Worm (Caenorhabditis elegans): ENCODE data around the gene ubc-24.
"Not testable (repeated sequence)": the region's sequence is repeated elsewhere in the genome, so short reads cannot be mapped to it uniquely, and the experiment has no call there.

Gene ubc-24

DNA sequence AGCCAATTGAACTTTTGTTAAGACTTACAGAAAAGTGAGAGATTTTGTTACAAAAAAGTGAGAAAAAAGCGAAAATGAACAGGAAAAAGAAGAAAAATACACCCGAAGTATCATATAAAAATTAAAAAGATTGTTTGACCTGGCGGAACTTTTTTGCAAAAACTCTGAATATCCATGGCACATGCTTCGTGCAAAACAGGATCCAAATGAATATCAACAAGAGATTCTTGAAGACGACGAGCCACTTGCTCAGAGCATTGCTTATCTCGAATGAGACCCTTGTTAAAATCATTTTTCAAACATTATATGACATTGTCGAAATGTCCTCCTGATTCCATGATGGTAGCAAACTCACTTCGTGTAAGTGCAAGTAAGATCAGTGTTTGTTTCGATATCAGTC is 14.4 kb downstream of the ubc-24 start, which contains the start of gene F14E5.8:
TSS of gene F14E5.8 (plus strand) at position 301 of the 400 bp plus-strand sequence.
- not testable (repeated sequence) for TF ChIP-seq zip-11, snpc-1.2, Y105C5A.15 (GFP tag; IDR thresholded peaks at IDR 0.05)

DNA sequence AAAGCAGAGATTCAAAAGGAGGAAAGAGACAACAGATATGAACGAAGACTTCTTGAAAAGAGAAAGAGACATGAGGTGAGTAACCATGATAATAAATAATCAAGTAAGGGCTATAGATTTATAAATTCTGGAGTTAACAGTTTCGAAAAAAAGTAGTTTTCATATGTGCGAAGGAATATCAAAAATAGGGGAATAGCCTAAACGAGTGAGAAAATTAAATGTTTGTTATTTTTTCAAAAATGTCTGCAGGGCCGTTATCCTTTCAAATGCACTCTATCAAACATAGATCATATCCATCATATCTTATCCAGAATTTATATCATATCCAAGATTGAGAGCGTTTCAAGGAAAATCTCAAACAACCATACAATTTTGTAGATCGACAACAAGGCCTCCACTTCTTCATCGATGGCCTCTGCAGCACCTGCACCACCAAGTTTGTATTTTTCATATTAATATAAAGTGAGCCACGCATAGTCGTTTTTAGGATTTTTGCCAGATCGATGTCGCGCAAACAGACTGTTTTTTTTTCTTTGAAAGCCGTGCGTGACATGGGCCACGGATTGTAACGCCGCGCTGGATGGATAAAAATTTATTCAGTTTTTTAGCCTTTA is 15.5 kb downstream of the ubc-24 start:
- TF ChIP-seq ztf-7 (tag; optimal IDR thresholded peaks at IDR 0.05), result peak; percentile 82
- TF ChIP-seq mep-1 (tag; optimal IDR thresholded peaks at IDR 0.05), result peak; percentile 39
- TF ChIP-seq nhr-77 (tag; optimal IDR thresholded peaks at IDR 0.05), result no peak
- no peak for TF ChIP-seq pqm-1 (tag; optimal IDR thresholded peaks at IDR 0.05)

DNA sequence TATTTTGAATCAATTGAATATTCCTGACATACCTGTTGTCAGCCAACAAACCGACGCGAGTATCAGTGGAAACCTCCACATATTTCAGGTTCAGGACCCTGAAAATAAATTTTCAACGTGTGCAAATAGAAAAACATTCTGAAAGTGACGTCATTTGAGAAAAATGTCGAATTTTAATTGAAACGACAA is 23.2 kb downstream of the ubc-24 start, which contains the start of gene F14E5.2:
TSS of gene F14E5.2 (minus strand) at position 101 of the 189 bp plus-strand sequence.
- TF ChIP-seq php-3 (GFP tag; IDR thresholded peaks at IDR 0.05), result no peak
- TF ChIP-seq zip-2 (tag; optimal IDR thresholded peaks at IDR 0.05), result no peak
- TF ChIP-seq pqm-1 (tag; optimal IDR thresholded peaks at IDR 0.05), result no peak

DNA sequence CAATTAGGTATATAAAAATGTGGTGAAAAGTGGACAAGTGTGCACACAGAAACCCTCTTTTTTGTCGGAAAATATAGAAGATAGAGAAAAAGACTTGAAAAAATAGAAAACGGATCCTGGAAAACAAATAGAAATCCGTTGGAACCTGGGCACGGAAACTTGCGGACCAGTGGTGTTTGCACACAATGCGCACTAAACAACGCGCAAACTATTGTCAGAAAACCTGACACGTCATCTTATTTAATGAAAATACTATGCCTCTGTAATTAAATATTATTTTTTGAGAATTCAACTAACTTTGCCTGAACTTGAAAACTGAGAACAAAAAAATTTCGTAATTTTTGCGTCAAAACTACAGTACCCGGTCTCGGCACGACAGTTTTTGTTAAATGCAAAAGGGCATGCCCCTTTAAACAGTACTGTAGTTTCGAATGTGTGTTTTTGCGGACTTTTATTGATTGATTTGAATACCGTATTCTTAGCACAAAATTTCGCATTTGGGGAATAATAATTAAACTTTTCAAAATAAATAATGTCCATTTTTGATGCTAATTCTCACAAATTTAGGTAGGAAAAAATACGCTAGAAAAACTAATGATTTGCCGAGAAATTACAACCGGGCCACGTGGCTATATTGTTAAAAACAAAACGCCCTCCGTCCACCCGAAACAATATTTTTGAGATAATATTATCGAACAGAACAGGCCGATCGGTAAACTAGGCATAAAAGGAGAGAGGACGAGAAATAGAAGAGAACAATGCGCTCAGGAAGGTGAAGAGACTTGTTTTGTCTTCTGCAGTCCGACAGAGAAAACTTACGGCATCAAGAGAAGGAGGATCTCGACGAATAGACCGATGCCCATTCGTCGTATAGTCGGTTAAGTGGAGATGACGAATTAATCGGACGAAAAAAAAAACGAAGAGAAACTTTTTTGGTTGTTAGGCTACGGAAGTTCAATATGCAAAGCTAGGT is 23.8 kb downstream of the ubc-24 start:
- no peak for TF ChIP-seq F37D6.2 (tag; optimal IDR thresholded peaks at IDR 0.05)
- peak; percentile 19 for TF ChIP-seq nhr-28 (tag; optimal IDR thresholded peaks at IDR 0.05)
- TF ChIP-seq daf-16 (GFP tag; optimal IDR thresholded peaks at IDR 0.05), result no peak
- peak; percentile 8 for TF ChIP-seq daf-16 (tag; optimal IDR thresholded peaks at IDR 0.05)
- peak in 1 of 2 experiments; percentile 43 for TF ChIP-seq lsy-2 (tag; optimal IDR thresholded peaks at IDR 0.05)
- TF ChIP-seq F49E8.2 (tag; optimal IDR thresholded peaks at IDR 0.05; ENCODE audit: borderline replicate concordance), result peak; percentile 52
- TF ChIP-seq lin-38 (GFP tag; IDR thresholded peaks at IDR 0.05), result no peak
- TF ChIP-seq dpl-1 (GFP tag; optimal IDR thresholded peaks at IDR 0.05), result peak; percentile 24
- peak; percentile 7 for TF ChIP-seq mxl-3 (GFP tag; optimal IDR thresholded peaks at IDR 0.05)
- TF ChIP-seq aha-1 (tag), result peak; percentile 76
- peak; percentile 36; the same call in 1 of the 2 replicates for TF ChIP-seq hmg-1.1 (GFP tag; IDR thresholded peaks at IDR 0.05)
- no peak for TF ChIP-seq mxl-2 (GFP tag; conservative IDR thresholded peaks at IDR 0.05)
- no peak for TF ChIP-seq unc-39 (tag; optimal IDR thresholded peaks at IDR 0.05)
- peak; percentile 14 for TF ChIP-seq unc-130 (GFP tag; optimal IDR thresholded peaks at IDR 0.05)
- TF ChIP-seq dmd-6 (GFP tag; IDR thresholded peaks at IDR 0.05), result no peak
- no peak for TF ChIP-seq ctbp-1 (GFP tag; IDR thresholded peaks at IDR 0.05)
- TF ChIP-seq hif-1 (tag; optimal IDR thresholded peaks at IDR 0.05), result no peak
- no peak for TF ChIP-seq egl-27 (tag; optimal IDR thresholded peaks at IDR 0.05)
- no peak for TF ChIP-seq T26A8.4 (GFP tag; IDR thresholded peaks at IDR 0.05)

DNA sequence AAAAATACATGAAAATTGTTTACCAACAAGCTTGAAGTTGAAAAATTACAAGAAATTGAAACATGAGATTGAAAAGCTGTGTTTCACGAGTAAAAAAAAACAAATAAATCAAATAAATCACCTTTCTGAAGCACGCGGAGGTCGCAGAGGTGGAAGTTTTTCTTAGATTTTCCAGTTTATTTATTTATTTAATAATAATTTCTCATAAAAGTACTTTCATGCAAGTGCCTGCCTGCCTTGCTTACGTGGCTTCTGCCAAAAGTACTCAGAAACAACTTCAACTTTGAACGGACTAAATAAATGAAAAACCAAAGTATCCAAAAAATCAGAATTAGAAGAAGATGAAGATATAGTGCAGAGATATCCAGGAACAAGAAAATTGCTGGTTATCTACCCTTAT is 26.6 kb downstream of the ubc-24 start, which contains the start of gene acp-2:
TSS of gene acp-2 (minus strand) at position 101 of the 400 bp plus-strand sequence.
- TF ChIP-seq nhr-11 (tag; optimal IDR thresholded peaks at IDR 0.05) (no peak), ceh-82 (tag; optimal IDR thresholded peaks at IDR 0.05) (no peak), egl-43 (GFP tag; IDR thresholded peaks at IDR 0.05) (no peak), pha-4 (GFP tag; IDR thresholded peaks at IDR 0.05) (no peak), pha-4 (tag; optimal IDR thresholded peaks at IDR 0.05) (no peak), skn-1 (tag; optimal IDR thresholded peaks at IDR 0.05) (no peak), zip-11 (GFP tag; IDR thresholded peaks at IDR 0.05) (no peak), nhr-111 (GFP tag; optimal IDR thresholded peaks at IDR 0.05) (no peak), Y48G9A.11 (GFP tag; IDR thresholded peaks at IDR 0.05) (no peak), F49E8.2 (tag; optimal IDR thresholded peaks at IDR 0.05; ENCODE audit: borderline replicate concordance) (no peak), nhr-42 (GFP tag; IDR thresholded peaks at IDR 0.05) (no peak), ctbp-1 (GFP tag; IDR thresholded peaks at IDR 0.05) (no peak), aha-1 (tag) (no peak), madf-9 (GFP tag; conservative IDR thresholded peaks at IDR 0.05) (no peak)

All from whole organism, L4 larva.